Fruit fly (Drosophila melanogaster) whole organism, adult: ENCODE measurements around the gene Gale.
A peak's percentile ranks its signal among the peaks of the same experiment; 100 is the strongest.

Experiments used
- CG11617 ChIP-seq: fragments of 200-800 bp; sonication (Bioruptor generic); optimal IDR thresholded peaks from 2 replicates; lab custom pipeline; 2017; ENCODE audit warnings: mild to moderate bottlenecking, missing biosample characterization, missing genetic modification reagents, missing genetic modification characterization
- CG12768 ChIP-seq: fragments of 200-800 bp; sonication (Bioruptor generic); optimal IDR thresholded peaks from 2 replicates; lab custom pipeline; 2017; ENCODE audit warnings: missing biosample characterization, missing genetic modification characterization, mild to moderate bottlenecking, moderate library complexity, missing genetic modification reagents
- CG14711 ChIP-seq: fragments of 200-800 bp; sonication (Bioruptor generic); optimal IDR thresholded peaks from 2 replicates; lab custom pipeline; 2018; ENCODE audit warnings: missing biosample characterization, mild to moderate bottlenecking, missing genetic modification characterization, moderate library complexity
- CG1620 ChIP-seq: fragments of 200-800 bp; sonication (Bioruptor generic); optimal IDR thresholded peaks from 2 replicates; lab custom pipeline; 2016; ENCODE audit warnings: missing biosample characterization, missing genetic modification characterization
- CG33017 ChIP-seq: fragments of 200-800 bp; sonication (Bioruptor generic); optimal IDR thresholded peaks from 2 replicates; lab custom pipeline; 2018; ENCODE audit warnings: missing biosample characterization, mild to moderate bottlenecking, missing genetic modification characterization, moderate library complexity
- CG5204 ChIP-seq: fragments of 200-800 bp; sonication (Bioruptor generic); optimal IDR thresholded peaks from 2 replicates; lab custom pipeline; 2016; ENCODE audit warnings: missing biosample characterization, missing genetic modification characterization
- CG7045 ChIP-seq: fragments of 200-800 bp; sonication (Bioruptor generic); optimal IDR thresholded peaks from 2 replicates; lab custom pipeline; 2017; ENCODE audit warnings: missing biosample characterization, mild to moderate bottlenecking, missing genetic modification characterization
- CG7101 ChIP-seq: fragments of 200-800 bp; sonication (Bioruptor generic); optimal IDR thresholded peaks from 2 replicates; lab custom pipeline; 2018; ENCODE audit warnings: missing biosample characterization, mild to moderate bottlenecking, missing genetic modification characterization, moderate library complexity
- Clk ChIP-seq: fragments of 200-800 bp; sonication (Bioruptor generic); optimal IDR thresholded peaks from 2 replicates; lab custom pipeline; 2017; ENCODE audit warnings: missing biosample characterization, missing genetic modification characterization
- Crg-1 ChIP-seq: fragments of 200-800 bp; sonication (Bioruptor generic); optimal IDR thresholded peaks from 2 replicates; lab custom pipeline; 2016; ENCODE audit warnings: missing biosample characterization, missing genetic modification characterization
- Hr96 ChIP-seq: fragments of 200-800 bp; sonication (Bioruptor generic); optimal IDR thresholded peaks from 2 replicates; lab custom pipeline; 2016; ENCODE audit warnings: missing biosample characterization, missing genetic modification characterization
- Mnt ChIP-seq: fragments of 200-800 bp; sonication (Bioruptor generic); optimal IDR thresholded peaks from 2 replicates; lab custom pipeline; 2016; ENCODE audit warnings: missing biosample characterization, mild to moderate bottlenecking, missing genetic modification characterization
- bab1 ChIP-seq: fragments of 200-800 bp; sonication (Bioruptor generic); optimal IDR thresholded peaks from 3 replicates; lab custom pipeline; 2019; ENCODE audit warnings: missing biosample characterization, mild to moderate bottlenecking, missing genetic modification characterization, moderate library complexity
- cic ChIP-seq: fragments of 200-800 bp; sonication (Bioruptor generic); optimal IDR thresholded peaks from 2 replicates; lab custom pipeline; 2017; ENCODE audit warnings: missing biosample characterization, mild to moderate bottlenecking, missing genetic modification characterization, moderate library complexity
- cnc ChIP-seq, 2 experiments: fragments of >200 bp; optimal IDR thresholded peaks; 2 replicates each; lab custom pipeline; 2017
- kay ChIP-seq: fragments of 200-800 bp; sonication (Bioruptor generic); peaks from one replicate; lab custom pipeline; 2016; ENCODE audit warnings: missing biosample characterization, missing genetic modification characterization, borderline replicate concordance
- ovo ChIP-seq: fragments of 200-800 bp; sonication (Bioruptor generic); optimal IDR thresholded peaks from 2 replicates; lab custom pipeline; 2016; ENCODE audit warnings: missing biosample characterization, missing genetic modification characterization
- pad ChIP-seq: fragments of 200-800 bp; sonication (Bioruptor generic); optimal IDR thresholded peaks from 3 replicates; lab custom pipeline; 2017; ENCODE audit warnings: missing biosample characterization, missing genetic modification characterization, mild to moderate bottlenecking, moderate library complexity, missing genetic modification reagents
- tj ChIP-seq: fragments of 200-800 bp; sonication (Bioruptor generic); optimal IDR thresholded peaks from 3 replicates; lab custom pipeline; 2017; ENCODE audit warnings: missing biosample characterization, mild to moderate bottlenecking, missing genetic modification characterization, moderate library complexity
- toe ChIP-seq: fragments of 200-800 bp; sonication (Bioruptor generic); optimal IDR thresholded peaks from 2 replicates; lab custom pipeline; 2016; ENCODE audit warnings: missing biosample characterization, missing genetic modification characterization

Gene Gale

DNA sequence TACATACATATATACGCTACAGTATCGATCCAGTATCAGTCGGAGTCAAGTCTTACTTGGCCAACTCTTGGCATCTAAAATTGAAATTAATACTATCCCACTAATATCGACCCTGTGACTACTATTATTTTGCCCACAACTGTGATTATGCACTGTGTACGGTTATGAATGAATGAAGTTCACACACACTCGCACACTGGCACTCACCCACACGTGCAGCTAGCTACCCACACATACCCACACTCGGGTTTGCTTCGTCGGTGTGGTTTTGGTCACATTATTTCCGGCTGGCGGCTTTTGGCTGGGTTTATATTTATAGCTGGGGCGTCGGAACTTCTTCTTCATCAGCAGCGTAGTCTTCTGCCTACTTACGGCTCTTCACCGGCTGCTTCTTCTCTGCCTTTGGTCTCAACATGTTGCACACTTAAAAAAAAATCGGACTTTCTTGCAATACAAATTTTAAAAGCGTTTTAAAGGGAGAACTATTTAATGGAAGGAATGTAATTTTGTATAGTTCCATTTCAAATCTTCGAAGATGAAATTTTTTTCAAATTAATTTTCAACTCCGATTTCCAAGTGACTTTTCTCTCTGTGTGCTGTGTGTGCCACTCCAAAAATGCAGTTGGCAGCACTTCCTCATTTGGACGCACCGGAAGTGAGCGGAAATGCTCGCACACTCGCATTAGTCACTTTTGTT is 13.9 kb upstream of the Gale start:
- TF ChIP-seq CG1620 (GFP tag; lab: Kevin White, UChicago): no peak
- peak; percentile 15 for TF ChIP-seq Hr96 (GFP tag; lab: Kevin White, UChicago)
- peak; percentile 13 for TF ChIP-seq CG7101
- peak; percentile 14 for TF ChIP-seq CG5204 (GFP tag; lab: Kevin White, UChicago)

DNA sequence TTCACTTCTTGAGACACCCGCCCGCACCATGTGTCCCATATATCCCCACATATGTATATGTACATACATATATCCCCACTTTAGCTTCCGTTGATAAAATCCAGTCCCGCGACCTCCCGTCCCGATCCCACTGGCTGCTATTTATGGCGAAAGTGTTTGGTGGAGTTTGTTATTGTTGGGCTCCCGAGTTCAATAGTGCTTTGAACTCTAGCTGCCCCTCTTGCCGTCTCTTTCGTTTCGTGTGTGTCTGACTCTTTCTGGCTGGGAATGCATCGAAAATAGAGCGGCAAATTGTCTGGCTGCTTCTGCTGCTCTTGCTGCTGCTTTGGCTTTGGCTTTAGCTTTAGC is 13.4 kb upstream of the Gale start:
- TF ChIP-seq pad (GFP tag; lab: Kevin White, UChicago): no peak
- TF ChIP-seq CG11617 (GFP tag; lab: Kevin White, UChicago): no peak
- no peak for TF ChIP-seq Mnt (GFP tag; lab: Kevin White, UChicago)
- no peak for TF ChIP-seq bab1
- no peak for TF ChIP-seq Clk (GFP tag; lab: Kevin White, UChicago)
- no peak for TF ChIP-seq CG5204 (GFP tag; lab: Kevin White, UChicago)
- no peak for TF ChIP-seq CG14711 (tag; lab: Kevin White, UChicago)
- TF ChIP-seq CG33017: no peak
- no peak for TF ChIP-seq tj

DNA sequence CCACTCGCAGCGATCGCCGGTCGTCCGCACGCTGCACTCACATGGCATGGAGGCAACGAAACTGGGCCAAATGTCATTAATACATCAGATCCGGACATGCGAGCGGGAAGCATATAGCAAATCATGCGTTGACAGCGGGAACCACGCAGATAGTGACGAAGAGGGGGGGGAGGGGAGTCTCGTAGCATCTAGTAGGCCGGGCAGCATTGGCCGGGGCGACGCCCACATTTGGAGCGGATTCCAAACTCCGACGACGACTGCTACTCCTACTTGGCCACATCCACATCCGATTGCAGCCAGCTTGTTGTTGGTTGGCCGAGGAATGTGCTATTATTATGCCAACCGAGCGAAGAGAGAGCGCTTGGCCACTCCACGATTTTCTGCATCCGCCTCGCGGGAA is 12.8 kb upstream of the Gale start:
- no peak for TF ChIP-seq cnc (optimal IDR thresholded peaks at IDR 0.05; lab: Kevin White, UChicago)
- TF ChIP-seq CG14711 (tag; lab: Kevin White, UChicago): no peak
- no peak for TF ChIP-seq Clk (GFP tag; lab: Kevin White, UChicago)
- no peak for TF ChIP-seq ovo (GFP tag; lab: Kevin White, UChicago)
- no peak for TF ChIP-seq CG7101
- TF ChIP-seq CG11617 (GFP tag; lab: Kevin White, UChicago): no peak
- no peak for TF ChIP-seq CG7045 (GFP tag; lab: Kevin White, UChicago)
- no peak for TF ChIP-seq toe (GFP tag; lab: Kevin White, UChicago)
- no peak for TF ChIP-seq cic (GFP tag; lab: Kevin White, UChicago)
- TF ChIP-seq kay (GFP tag; lab: Kevin White, UChicago): no peak
- no peak for TF ChIP-seq CG5204 (GFP tag; lab: Kevin White, UChicago)
- no peak for TF ChIP-seq CG1620 (GFP tag; lab: Kevin White, UChicago)
- no peak for TF ChIP-seq Mnt (GFP tag; lab: Kevin White, UChicago)
- no peak for TF ChIP-seq bab1

DNA sequence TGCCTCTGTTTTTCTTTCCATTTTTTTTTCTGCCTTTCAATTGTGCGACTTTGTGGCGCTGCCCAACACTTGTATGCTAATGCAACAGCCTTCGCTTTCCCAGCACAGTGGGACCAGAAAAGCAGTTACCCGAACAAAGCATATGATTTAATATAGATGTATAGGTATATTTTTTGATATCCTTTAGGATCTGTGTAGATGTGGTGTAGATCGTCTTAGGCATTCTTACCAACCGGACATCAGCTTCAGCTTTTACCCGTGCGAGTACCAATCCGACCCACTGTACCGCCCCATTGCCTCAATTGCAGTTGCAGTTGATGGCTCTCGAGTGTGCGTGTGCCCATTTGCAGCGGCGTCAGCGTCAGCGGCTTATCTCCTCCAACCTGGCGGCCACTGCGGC is 11.9 kb upstream of the Gale start:
- TF ChIP-seq CG5204 (GFP tag; lab: Kevin White, UChicago) (peak; percentile 31), tj (no peak), CG7101 (peak; percentile 1)

DNA sequence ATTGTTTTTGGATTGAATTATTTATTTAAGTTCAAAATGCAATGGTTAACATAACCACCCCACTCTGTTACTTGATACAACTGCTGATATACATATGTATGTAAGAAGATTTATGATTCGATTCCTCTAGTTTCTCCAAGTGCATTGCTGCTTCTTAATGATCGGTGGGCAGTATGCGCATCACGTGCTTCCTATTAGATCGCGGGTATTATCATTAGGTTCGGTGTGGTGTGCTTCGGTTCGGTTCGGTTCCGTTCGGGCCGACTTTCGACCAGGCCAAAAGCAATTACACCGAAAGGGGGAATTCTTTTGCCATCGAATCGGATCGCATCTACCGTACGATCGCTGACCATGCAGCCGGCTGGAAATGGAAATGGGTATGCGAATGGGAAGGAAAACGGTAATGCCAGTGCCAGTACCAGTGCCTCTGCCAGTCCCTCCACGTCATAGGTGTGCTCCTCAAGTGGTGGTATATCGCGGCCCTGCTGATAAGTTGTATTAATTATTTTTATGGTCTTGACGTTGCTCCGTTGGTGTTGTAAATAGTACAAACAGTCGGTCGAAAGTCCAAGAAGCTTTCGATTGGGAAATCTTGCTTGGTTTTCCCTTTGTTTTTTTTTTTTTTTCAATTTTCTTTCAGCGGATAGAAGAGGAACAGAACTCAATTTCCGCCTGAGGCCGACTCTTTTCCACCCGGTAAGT is 10.9 kb upstream of the Gale start:
- TF ChIP-seq CG12768 (GFP tag; lab: Kevin White, UChicago) (peak; percentile 47), tj (peak; percentile 33), CG11617 (GFP tag; lab: Kevin White, UChicago) (no peak), kay (GFP tag; lab: Kevin White, UChicago) (peak; percentile 61)

DNA sequence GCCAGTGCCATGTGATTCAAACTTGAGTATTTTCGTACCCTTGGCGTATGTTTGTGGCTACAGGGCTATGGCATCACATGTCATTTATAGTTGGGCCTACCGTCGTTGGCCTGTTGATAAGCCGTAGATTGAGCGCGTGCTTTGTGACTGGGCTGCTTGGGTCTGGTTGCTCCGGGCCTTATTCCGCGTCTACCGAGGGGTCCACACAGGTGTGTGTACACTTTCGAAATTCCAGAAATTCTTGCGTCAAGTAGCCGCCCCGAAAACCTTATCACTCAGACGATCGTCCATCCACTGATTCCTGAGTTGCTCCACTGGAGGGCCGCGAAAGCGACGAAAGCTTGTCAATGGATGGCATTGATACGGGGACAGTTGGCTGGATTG is 10.3 kb upstream of the Gale start:
- peak; percentile 26 for TF ChIP-seq kay (GFP tag; lab: Kevin White, UChicago)
- TF ChIP-seq CG12768 (GFP tag; lab: Kevin White, UChicago): no peak
- TF ChIP-seq cnc (optimal IDR thresholded peaks at IDR 0.05; lab: Kevin White, UChicago): no peak
- no peak for TF ChIP-seq CG7045 (GFP tag; lab: Kevin White, UChicago)
- no peak for TF ChIP-seq CG33017
- no peak for TF ChIP-seq ovo (GFP tag; lab: Kevin White, UChicago)
- no peak for TF ChIP-seq Crg-1
- peak; percentile 2 for TF ChIP-seq CG5204 (GFP tag; lab: Kevin White, UChicago)
- TF ChIP-seq CG14711 (tag; lab: Kevin White, UChicago): no peak
- peak; percentile 63 for TF ChIP-seq Mnt (GFP tag; lab: Kevin White, UChicago)
- no peak for TF ChIP-seq CG7101
- no peak for TF ChIP-seq CG11617 (GFP tag; lab: Kevin White, UChicago)
- TF ChIP-seq cic (GFP tag; lab: Kevin White, UChicago): peak; percentile 73
- TF ChIP-seq toe (GFP tag; lab: Kevin White, UChicago): no peak

DNA sequence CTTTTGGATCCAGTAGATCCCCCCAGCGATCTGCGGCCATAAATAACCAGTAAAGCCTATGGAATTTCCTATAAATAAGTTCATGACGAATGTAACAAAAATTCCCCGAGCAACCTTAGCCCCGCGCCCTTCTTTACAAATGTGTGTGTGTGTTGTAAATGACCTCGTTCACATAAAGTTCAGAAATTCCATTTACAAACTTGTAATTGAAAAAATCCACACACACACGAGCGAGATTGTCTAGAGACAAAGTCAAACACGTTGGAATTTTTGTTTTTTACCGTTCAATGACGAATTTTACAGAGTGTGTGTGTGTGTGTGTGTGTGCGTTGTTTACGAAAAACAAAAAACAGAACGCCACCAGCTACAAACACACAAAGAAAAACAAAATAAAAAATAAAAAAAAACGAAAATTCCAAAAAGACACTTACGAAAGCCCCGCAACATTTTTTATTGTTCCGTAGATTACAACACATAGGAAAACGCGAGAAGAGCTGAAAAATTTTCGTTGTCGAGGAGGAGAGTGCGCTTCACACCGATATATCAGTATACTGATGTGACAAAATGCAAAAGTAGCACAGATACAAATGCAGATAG is 9.5 kb upstream of the Gale start:
- peak; percentile 72 for TF ChIP-seq kay (GFP tag; lab: Kevin White, UChicago)
- TF ChIP-seq CG1620 (GFP tag; lab: Kevin White, UChicago): no peak
- peak; percentile 16 for TF ChIP-seq Hr96 (GFP tag; lab: Kevin White, UChicago)
